Worm (Caenorhabditis elegans): Measurements from ENCODE around the gene R01B10.3.
A peak's percentile ranks its signal among the peaks of the same experiment; 100 is the strongest.

R01B10.3 gene

ce11 chrV:6033512-6033911, 11.4 kb downstream of the R01B10.3 start:
- TF ChIP-seq nfya-1 (tag; optimal IDR thresholded peaks at IDR 0.05; ENCODE audit: insufficient read depth) (peak; percentile 33), hmg-11 (tag; optimal IDR thresholded peaks at IDR 0.05) (peak; percentile 22), unc-62 (GFP tag; optimal IDR thresholded peaks at IDR 0.05) (peak; percentile 13), nhr-25 (tag; optimal IDR thresholded peaks at IDR 0.05) (no peak), lin-39 (tag; optimal IDR thresholded peaks at IDR 0.05) (peak; percentile 72)

ce11 chrV:6031585-6031984, 13.3 kb downstream of the R01B10.3 start:
- TF ChIP-seq mdl-1 (tag; optimal IDR thresholded peaks at IDR 0.05), result no peak
- TF ChIP-seq tbx-2 (tag; optimal IDR thresholded peaks at IDR 0.05), result peak; percentile 52

ce11 chrV:6030559-6030975, 14.4 kb downstream of the R01B10.3 start:
- TF ChIP-seq egl-27 (tag; optimal IDR thresholded peaks at IDR 0.05) (no peak), zag-1 (tag; optimal IDR thresholded peaks at IDR 0.05) (no peak), unc-62 (GFP tag; optimal IDR thresholded peaks at IDR 0.05) (peak; percentile 22), R02D3.7 (tag; optimal IDR thresholded peaks at IDR 0.05) (no peak), tbx-2 (tag; optimal IDR thresholded peaks at IDR 0.05) (peak; percentile 28), ZK546.5 (tag; optimal IDR thresholded peaks at IDR 0.05) (no peak), nhr-77 (tag; optimal IDR thresholded peaks at IDR 0.05) (no peak), hmg-11 (tag; optimal IDR thresholded peaks at IDR 0.05) (no peak), nhr-25 (tag; optimal IDR thresholded peaks at IDR 0.05) (no peak), elt-3 (tag; optimal IDR thresholded peaks at IDR 0.05) (no peak), egl-5 (tag; optimal IDR thresholded peaks at IDR 0.05) (peak; percentile 27), nfya-1 (tag; optimal IDR thresholded peaks at IDR 0.05; ENCODE audit: insufficient read depth) (peak; percentile 70), lin-39 (tag; optimal IDR thresholded peaks at IDR 0.05) (peak; percentile 73), ama-1 (optimal IDR thresholded peaks at IDR 0.05) (no peak), fkh-2 (tag; optimal IDR thresholded peaks at IDR 0.05) (no peak), snpc-4 (tag; optimal IDR thresholded peaks at IDR 0.05) (no peak), lsy-12 (tag; optimal IDR thresholded peaks at IDR 0.05) (no peak)

ce11 chrV:6022076-6022475, 22.9 kb downstream of the R01B10.3 start:
- TF ChIP-seq fkh-2 (tag; optimal IDR thresholded peaks at IDR 0.05), result no peak
- no peak for TF ChIP-seq nhr-28 (tag; optimal IDR thresholded peaks at IDR 0.05)
- peak; percentile 51 for TF ChIP-seq nhr-25 (tag; optimal IDR thresholded peaks at IDR 0.05)
- TF ChIP-seq elt-2 (tag; optimal IDR thresholded peaks at IDR 0.05), result no peak
- peak; percentile 13 for TF ChIP-seq nhr-43 (tag; optimal IDR thresholded peaks at IDR 0.05; ENCODE audit: poor library complexity, severe bottlenecking)
- TF ChIP-seq fkh-10 (GFP tag; optimal IDR thresholded peaks at IDR 0.05), result no peak
- TF ChIP-seq nhr-237 (tag; optimal IDR thresholded peaks at IDR 0.05), result no peak
- TF ChIP-seq skn-1 (tag; optimal IDR thresholded peaks at IDR 0.05), result no peak
- TF ChIP-seq lsy-12 (tag; optimal IDR thresholded peaks at IDR 0.05), result no peak

- TF ChIP-seq elt-2 (tag; optimal IDR thresholded peaks at IDR 0.05) (peak; percentile 39), jun-1 (tag; optimal IDR thresholded peaks at IDR 0.05) (no peak), nfya-1 (tag; optimal IDR thresholded peaks at IDR 0.05; ENCODE audit: insufficient read depth) (no peak), ama-1 (optimal IDR thresholded peaks at IDR 0.05) (peak; percentile 84), aly-2 (tag; optimal IDR thresholded peaks at IDR 0.05) (peak; percentile 66), nhr-43 (tag; optimal IDR thresholded peaks at IDR 0.05; ENCODE audit: poor library complexity, severe bottlenecking) (peak; percentile 61), nhr-12 (tag; optimal IDR thresholded peaks at IDR 0.05) (no peak), fkh-2 (tag; optimal IDR thresholded peaks at IDR 0.05) (no peak), pha-4 (tag; optimal IDR thresholded peaks at IDR 0.05) (no peak), fkh-10 (GFP tag; optimal IDR thresholded peaks at IDR 0.05) (no peak), ceh-28 (tag; optimal IDR thresholded peaks at IDR 0.05) (no peak)
These were observed 25.9 kb downstream of the R01B10.3 start, which contains the start of gene picc-1 for ce11 chrV:6018944-6019450. Gene picc-1, plus strand, starts transcription at chrV:6018994.

ce11 chrV:6017630-6018029, 27.3 kb downstream of the R01B10.3 start, which contains the start of the genes rpt-2 and aps-1:
Gene rpt-2, minus strand, starts transcription at chrV:6017669.
Gene aps-1, plus strand, starts transcription at chrV:6017970.
- TF ChIP-seq aly-2 (tag; optimal IDR thresholded peaks at IDR 0.05) (no peak), nhr-11 (tag; optimal IDR thresholded peaks at IDR 0.05) (no peak), nhr-28 (tag; optimal IDR thresholded peaks at IDR 0.05) (no peak), ztf-4 (tag; optimal IDR thresholded peaks at IDR 0.05) (no peak), ceh-16 (tag; optimal IDR thresholded peaks at IDR 0.05) (no peak), nfya-1 (tag; optimal IDR thresholded peaks at IDR 0.05; ENCODE audit: insufficient read depth) (peak; percentile 87), unc-39 (tag; optimal IDR thresholded peaks at IDR 0.05) (no peak), nhr-12 (tag; optimal IDR thresholded peaks at IDR 0.05) (no peak), tbx-2 (tag; optimal IDR thresholded peaks at IDR 0.05) (no peak), fkh-2 (tag; optimal IDR thresholded peaks at IDR 0.05) (no peak), elt-3 (tag; optimal IDR thresholded peaks at IDR 0.05) (no peak), ceh-9 (tag; optimal IDR thresholded peaks at IDR 0.05) (no peak), nhr-23 (tag; optimal IDR thresholded peaks at IDR 0.05) (peak; percentile 93), pha-4 (tag; optimal IDR thresholded peaks at IDR 0.05) (peak; percentile 95), fos-1 (tag; optimal IDR thresholded peaks at IDR 0.05) (no peak), jun-1 (tag; optimal IDR thresholded peaks at IDR 0.05) (peak; percentile 62), fkh-10 (GFP tag; optimal IDR thresholded peaks at IDR 0.05) (no peak), eor-1 (tag; optimal IDR thresholded peaks at IDR 0.05) (no peak), pqm-1 (tag; optimal IDR thresholded peaks at IDR 0.05) (peak; percentile 32), elt-1 (tag; optimal IDR thresholded peaks at IDR 0.05) (peak; percentile 27), ceh-28 (tag; optimal IDR thresholded peaks at IDR 0.05) (peak; percentile 34), snpc-4 (tag; optimal IDR thresholded peaks at IDR 0.05) (peak; percentile 71), sea-2 (GFP tag; optimal IDR thresholded peaks at IDR 0.05) (no peak), egl-5 (tag; optimal IDR thresholded peaks at IDR 0.05) (peak; percentile 84), nhr-43 (tag; optimal IDR thresholded peaks at IDR 0.05; ENCODE audit: poor library complexity, severe bottlenecking) (peak; percentile 60)

Data from whole organism, L3 larva.